Fruit fly (Drosophila melanogaster): ENCODE measurements around the gene CG32548.

The CG32548 gene

DNA sequence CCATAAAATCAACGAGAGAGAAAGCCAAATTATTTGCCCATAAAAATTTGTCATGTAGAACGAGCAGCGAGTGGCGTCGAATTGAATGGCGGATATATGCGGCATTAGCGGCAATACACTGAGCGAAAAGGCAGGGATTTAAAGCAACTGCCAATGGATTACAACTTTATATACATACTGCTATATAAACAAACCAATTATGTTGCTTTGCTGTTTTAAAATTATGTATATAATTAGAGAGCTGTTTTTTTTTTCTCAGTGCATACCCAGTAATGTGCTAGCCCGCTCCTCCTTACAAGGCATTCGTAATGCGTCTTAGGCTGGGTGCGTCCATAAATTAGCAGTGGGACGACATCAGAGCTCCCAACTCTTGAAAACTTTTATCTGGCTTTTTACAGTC, 27.5 kb upstream of the CG32548 start:
- no peak for TF ChIP-seq CG32772 (GFP tag; IDR thresholded peaks at IDR 0.05)
- TF ChIP-seq CG7556 (GFP tag; optimal IDR thresholded peaks at IDR 0.05): peak; percentile 32
- TF ChIP-seq scrt (GFP tag; optimal IDR thresholded peaks at IDR 0.05): peak; percentile 28
- TF ChIP-seq tin (GFP tag; optimal IDR thresholded peaks at IDR 0.05): peak; percentile 23
- TF ChIP-seq caup (GFP tag; optimal IDR thresholded peaks at IDR 0.05; ENCODE audit: severe bottlenecking): peak; percentile 7
- no peak for TF ChIP-seq usp (GFP tag; optimal IDR thresholded peaks at IDR 0.05)
- TF ChIP-seq ab (GFP tag; optimal IDR thresholded peaks at IDR 0.05): no peak
- peak in 1 of 2 experiments; percentile 14 for TF ChIP-seq Hr51 (GFP tag; optimal IDR thresholded peaks at IDR 0.05)
- peak; percentile 45 for TF ChIP-seq CG7839 (tag; optimal IDR thresholded peaks at IDR 0.05)
- no peak for TF ChIP-seq CG3838 (GFP tag; optimal IDR thresholded peaks at IDR 0.05)
- peak; percentile 8 for TF ChIP-seq CG17385 (GFP tag; optimal IDR thresholded peaks at IDR 0.05)
- no peak for TF ChIP-seq Deaf1 (tag; optimal IDR thresholded peaks at IDR 0.05)
- TF ChIP-seq Ptx1 (GFP tag; IDR thresholded peaks at IDR 0.05): peak; percentile 54
- TF ChIP-seq CG10366 (GFP tag; IDR thresholded peaks at IDR 0.05): peak; percentile 49
- TF ChIP-seq sna (GFP tag; IDR thresholded peaks at IDR 0.05; ENCODE audit: partially characterized antibody): no peak
- TF ChIP-seq Meics (GFP tag; optimal IDR thresholded peaks at IDR 0.05): peak; percentile 50
- peak; percentile 71 for TF ChIP-seq CG18599 (GFP tag; optimal IDR thresholded peaks at IDR 0.05)
- TF ChIP-seq sens (GFP tag): peak; percentile 70
- peak; percentile 32 for TF ChIP-seq CG3281 (GFP tag; optimal IDR thresholded peaks at IDR 0.05)
- no peak for TF ChIP-seq Eip74EF (GFP tag; optimal IDR thresholded peaks at IDR 0.05)
- TF ChIP-seq Pdp1 (GFP tag; optimal IDR thresholded peaks at IDR 0.05): peak in 1 of 2 experiments; percentile 12
- TF ChIP-seq D19B (GFP tag; optimal IDR thresholded peaks at IDR 0.05): no peak
- TF ChIP-seq hkb (optimal IDR thresholded peaks at IDR 0.05): no peak
- TF ChIP-seq hkb (GFP tag; IDR thresholded peaks at IDR 0.05): peak; percentile 60
- TF ChIP-seq CG15269 (tag; optimal IDR thresholded peaks at IDR 0.05): peak; percentile 26
- no peak for TF ChIP-seq Awh (GFP tag; IDR thresholded peaks at IDR 0.05)
- TF ChIP-seq CG12391 (tag; optimal IDR thresholded peaks at IDR 0.05): peak; percentile 17
- peak; percentile 56 for TF ChIP-seq CG9932 (GFP tag; IDR thresholded peaks at IDR 0.05)
- TF ChIP-seq GATAe (GFP tag; conservative IDR thresholded peaks at IDR 0.05): no peak
- TF ChIP-seq Sox102F (GFP tag; optimal IDR thresholded peaks at IDR 0.05): peak; percentile 13
- peak; percentile 51; the same call in 1 of the 3 replicates for TF ChIP-seq Dbx (GFP tag; IDR thresholded peaks at IDR 0.05)
- TF ChIP-seq Xbp1 (GFP tag; optimal IDR thresholded peaks at IDR 0.05): peak; percentile 12
- TF ChIP-seq CG10654 (GFP tag; optimal IDR thresholded peaks at IDR 0.05): no peak
- peak; percentile 14 for TF ChIP-seq bcd (GFP tag; optimal IDR thresholded peaks at IDR 0.05)
- TF ChIP-seq bowl (GFP tag; IDR thresholded peaks at IDR 0.05): no peak
- peak; percentile 46 for TF ChIP-seq lmd (GFP tag; IDR thresholded peaks at IDR 0.05)
- TF ChIP-seq p53 (GFP tag; optimal IDR thresholded peaks at IDR 0.05): no peak
- TF ChIP-seq CG43689 (GFP tag; IDR thresholded peaks at IDR 0.05): no peak
- TF ChIP-seq CG11504 (tag; optimal IDR thresholded peaks at IDR 0.05): peak; percentile 52
- no peak for TF ChIP-seq hb (GFP tag; IDR thresholded peaks at IDR 0.05; ENCODE audit: partially characterized antibody)
- TF ChIP-seq zfh2 (GFP tag; optimal IDR thresholded peaks at IDR 0.05): no peak
- peak; percentile 8 for TF ChIP-seq CoRest (tag; optimal IDR thresholded peaks at IDR 0.05)
- TF ChIP-seq ind (GFP tag; optimal IDR thresholded peaks at IDR 0.05): peak; percentile 33
- TF ChIP-seq slbo (GFP tag; IDR thresholded peaks at IDR 0.05): peak; percentile 58
- TF ChIP-seq HmgZ (tag; optimal IDR thresholded peaks at IDR 0.05): peak; percentile 12
- no peak for TF ChIP-seq toy (GFP tag; IDR thresholded peaks at IDR 0.05)
- no peak for TF ChIP-seq Sin3A (optimal IDR thresholded peaks at IDR 0.05)
- peak; percentile 48 for TF ChIP-seq Hmr (GFP tag; optimal IDR thresholded peaks at IDR 0.05)
- TF ChIP-seq phol (tag; optimal IDR thresholded peaks at IDR 0.05): peak; percentile 5
- no peak for TF ChIP-seq nau (GFP tag; optimal IDR thresholded peaks at IDR 0.05)
- TF ChIP-seq CG2120 (GFP tag; optimal IDR thresholded peaks at IDR 0.05): peak; percentile 68

Data from whole organism, embryonic.